Worm (Caenorhabditis elegans) whole organism, midembryonic: ENCODE measurements around the gene lgg-3.

Experiments used
- T22C8.4 ChIP-seq: fragments of 200-800 bp; sonication (Bioruptor generic); IDR thresholded peaks from 2 replicates; pipeline ENCODE4 v1.3.6; 2022; ENCODE audit warnings: missing genetic modification characterization, missing compliant biosample characterization
- cog-1 ChIP-seq: sonication (generic microtip); optimal IDR thresholded peaks from 2 replicates; lab custom pipeline; 2016; ENCODE audit warnings: missing genetic modification characterization, missing compliant biosample characterization
- flt-1 ChIP-seq: fragments of 200-800 bp; sonication (Bioruptor generic); IDR thresholded peaks from 2 replicates; pipeline ENCODE4 v1.3.6; 2022; ENCODE audit warnings: missing genetic modification characterization, missing compliant biosample characterization
- klf-2 ChIP-seq: fragments of 200-800 bp; sonication (Bioruptor generic); conservative IDR thresholded peaks from 2 replicates; pipeline ENCODE4 v1.3.6; 2022; ENCODE audit warnings: missing genetic modification reagents, missing genetic modification characterization, missing compliant biosample characterization
- med-1 ChIP-seq: sonication (generic microtip); optimal IDR thresholded peaks from 2 replicates; lab custom pipeline; 2017; ENCODE audit warnings: missing genetic modification characterization, mild to moderate bottlenecking, missing compliant biosample characterization, antibody characterized with exemption, missing genetic modification reagents; ENCODE audit not compliant: insufficient read depth
- ref-1 ChIP-seq: fragments of 200-800 bp; sonication (Bioruptor generic); conservative IDR thresholded peaks from 2 replicates; pipeline ENCODE4 v1.3.6; 2022; ENCODE audit warnings: missing genetic modification reagents, missing genetic modification characterization, missing compliant biosample characterization
- tab-1 ChIP-seq: fragments of 200-800 bp; sonication (Bioruptor generic); IDR thresholded peaks from 2 replicates; pipeline ENCODE4 v1.3.6; 2022; ENCODE audit warnings: missing genetic modification characterization, missing compliant biosample characterization

DNA sequence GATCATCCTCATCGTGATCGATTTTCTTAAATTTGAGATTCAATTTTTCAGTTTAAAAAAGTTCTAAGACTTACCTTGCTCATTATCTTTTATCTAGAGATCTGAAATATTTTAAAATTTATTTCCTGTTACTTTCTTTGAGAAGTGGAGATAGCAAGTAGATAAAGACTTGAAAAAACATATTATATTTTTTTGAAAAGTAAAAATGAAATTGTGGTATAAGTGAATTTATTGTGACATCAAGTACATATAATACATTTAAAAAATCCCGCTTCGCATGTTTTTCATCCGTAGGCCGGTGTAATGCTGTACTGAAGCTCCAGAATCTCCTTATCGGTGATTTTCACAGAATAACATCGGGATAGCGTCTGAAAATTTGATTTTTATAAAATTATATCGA is 547 bp downstream of the lgg-3 start, which contains the start of gene B0336.7:
- TF ChIP-seq med-1 (no peak), ref-1 (GFP tag; lab: Robert Waterston, UW) (no peak), flt-1 (GFP tag; lab: Robert Waterston, UW) (no peak), tab-1 (GFP tag; lab: Robert Waterston, UW) (no peak), klf-2 (GFP tag; lab: Robert Waterston, UW) (no peak), T22C8.4 (GFP tag; lab: Robert Waterston, UW) (no peak), cog-1 (tag; lab: Kevin White, UChicago) (no peak)
